Fruit fly (Drosophila melanogaster) whole organism, pupa: ENCODE measurements around the gene DIP-alpha.

Source experiments
- CG13204 ChIP-seq: fragments of 200-800 bp; sonication (Bioruptor generic); optimal IDR thresholded peaks from 2 replicates; lab custom pipeline; 2018; ENCODE audit warnings: missing biosample characterization, mild to moderate bottlenecking, missing genetic modification characterization, moderate library complexity
- CG34367 ChIP-seq: fragments of 200-800 bp; sonication (Bioruptor generic); optimal IDR thresholded peaks from 2 replicates; lab custom pipeline; 2018; ENCODE audit warnings: missing biosample characterization, mild to moderate bottlenecking, missing genetic modification characterization
- CG4496 ChIP-seq: fragments of 200-800 bp; sonication (Bioruptor generic); IDR thresholded peaks from 3 replicates; pipeline ENCODE4 v1.3.6; 2022; ENCODE audit warnings: missing biosample characterization, missing genetic modification characterization
- CG9948 ChIP-seq: fragments of 200-800 bp; sonication (Bioruptor generic); optimal IDR thresholded peaks from 2 replicates; lab custom pipeline; 2018; ENCODE audit warnings: missing biosample characterization, mild to moderate bottlenecking, missing genetic modification characterization, moderate library complexity
- fd96Ca ChIP-seq: fragments of 200-800 bp; sonication (Bioruptor generic); IDR thresholded peaks from 3 replicates; pipeline ENCODE4 v1.3.6; 2022; ENCODE audit warnings: missing biosample characterization, missing genetic modification characterization
- rn ChIP-seq: fragments of 200-800 bp; sonication (Bioruptor generic); IDR thresholded peaks from 2 replicates; pipeline ENCODE4 v1.3.6; 2022; ENCODE audit warnings: missing biosample characterization, missing genetic modification characterization

DNA sequence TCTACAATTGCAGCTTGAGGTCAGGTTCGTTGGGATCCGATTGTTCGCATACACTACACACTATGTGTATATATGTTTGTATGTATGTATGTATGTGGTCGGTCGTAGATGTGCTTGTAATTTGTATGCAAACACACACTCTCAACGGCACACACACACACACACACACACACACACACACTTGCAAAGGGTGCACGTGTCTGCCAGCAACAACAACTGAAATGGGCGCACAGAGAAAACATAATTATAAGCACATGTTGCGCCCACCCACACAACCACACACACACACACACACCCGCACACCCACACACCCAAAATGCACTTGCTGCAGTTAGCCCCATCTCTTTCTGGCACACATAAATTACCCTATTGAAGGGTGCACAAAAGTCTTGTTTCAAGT lies 13.1 kb downstream of the DIP-alpha start:
- TF ChIP-seq CG34367 (no peak), rn (GFP tag; lab: Robert Waterston, UW) (no peak), fd96Ca (GFP tag; lab: Robert Waterston, UW) (no peak), CG9948 (tag; lab: Kevin White, UChicago) (no peak), CG13204 (GFP tag; lab: Kevin White, UChicago) (no peak), CG4496 (no peak)
